Worm (Caenorhabditis elegans): ENCODE data around the gene ttr-34.

Gene ttr-34

DNA sequence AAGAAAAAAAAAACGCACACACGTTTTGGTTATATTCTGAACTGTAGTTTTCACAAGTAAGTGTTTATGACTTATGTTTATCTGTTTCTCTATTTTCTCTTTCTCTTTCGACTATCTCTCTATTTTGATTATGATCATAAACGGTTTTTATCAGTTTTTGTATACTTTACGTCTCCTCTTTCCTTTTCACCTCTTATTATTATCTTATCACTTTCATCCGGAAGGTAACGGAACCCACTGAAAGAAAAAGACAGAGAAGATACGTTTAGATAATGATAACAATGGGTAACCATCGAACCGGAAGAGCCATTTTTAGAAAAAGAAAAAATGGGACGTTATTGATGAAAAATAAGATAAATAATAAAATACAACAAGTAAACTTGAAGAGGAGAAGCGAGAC, 26.1 kb downstream of the ttr-34 start:
- TF ChIP-seq lin-39 (tag; optimal IDR thresholded peaks at IDR 0.05) (no peak), lsy-2 (tag; optimal IDR thresholded peaks at IDR 0.05) (peak in 1 of 2 experiments; percentile 32), lin-11 (tag; optimal IDR thresholded peaks at IDR 0.05) (no peak), C34F6.9 (tag; optimal IDR thresholded peaks at IDR 0.05) (no peak), sma-3 (GFP tag; optimal IDR thresholded peaks at IDR 0.05) (peak; percentile 55), nhr-25 (tag; optimal IDR thresholded peaks at IDR 0.05) (no peak), fos-1 (tag; optimal IDR thresholded peaks at IDR 0.05) (peak; percentile 96), ztf-4 (tag; optimal IDR thresholded peaks at IDR 0.05) (no peak), unc-62 (GFP tag; optimal IDR thresholded peaks at IDR 0.05) (no peak), nhr-237 (tag; optimal IDR thresholded peaks at IDR 0.05) (no peak), egl-27 (tag; optimal IDR thresholded peaks at IDR 0.05) (peak; percentile 75), gmeb-1 (tag; optimal IDR thresholded peaks at IDR 0.05) (peak; percentile 63), nhr-11 (tag; optimal IDR thresholded peaks at IDR 0.05) (no peak), F13H6.1 (tag; optimal IDR thresholded peaks at IDR 0.05) (peak; percentile 64), sma-9 (GFP tag; optimal IDR thresholded peaks at IDR 0.05) (peak; percentile 84), sma-9 (tag; optimal IDR thresholded peaks at IDR 0.05) (no peak), crh-2 (tag; optimal IDR thresholded peaks at IDR 0.05) (peak; percentile 67), peb-1 (tag; optimal IDR thresholded peaks at IDR 0.05) (no peak), aly-2 (tag; optimal IDR thresholded peaks at IDR 0.05) (no peak), lin-13 (GFP tag; optimal IDR thresholded peaks at IDR 0.05) (no peak), ztf-11 (tag; optimal IDR thresholded peaks at IDR 0.05) (no peak), mdl-1 (tag; optimal IDR thresholded peaks at IDR 0.05) (peak in 1 of 2 experiments; percentile 28), blmp-1 (tag; optimal IDR thresholded peaks at IDR 0.05; ENCODE audit: insufficient read depth) (peak; percentile 47), ztf-1 (GFP tag; conservative IDR thresholded peaks at IDR 0.05) (no peak), dmd-4 (tag; optimal IDR thresholded peaks at IDR 0.05) (no peak), nhr-77 (tag; optimal IDR thresholded peaks at IDR 0.05) (peak; percentile 14), mbf-1 (tag; optimal IDR thresholded peaks at IDR 0.05) (no peak), nhr-21 (tag; optimal IDR thresholded peaks at IDR 0.05) (peak; percentile 56), nhr-23 (tag; optimal IDR thresholded peaks at IDR 0.05) (no peak)

DNA sequence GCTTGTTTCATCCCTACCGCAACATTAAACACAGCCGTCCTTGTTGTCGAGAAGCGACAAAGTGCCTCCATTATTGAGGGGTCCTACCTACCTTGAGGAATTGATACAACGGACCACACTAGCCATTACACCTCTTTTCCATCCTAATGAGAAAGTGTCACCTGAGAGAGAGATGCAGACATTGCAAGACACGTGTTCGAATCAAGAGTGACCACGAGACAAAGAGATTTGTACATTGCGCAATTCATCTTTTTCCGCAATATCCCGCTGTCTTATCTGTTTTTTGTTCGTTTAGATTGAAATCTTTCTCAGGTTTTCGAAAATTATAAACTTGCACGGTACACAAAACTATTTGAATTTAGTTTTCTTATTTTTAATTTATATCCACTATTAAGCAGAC, 29.5 kb downstream of the ttr-34 start:
- peak; percentile 72 for TF ChIP-seq sma-9 (GFP tag; optimal IDR thresholded peaks at IDR 0.05)
- no peak for TF ChIP-seq sma-9 (tag; optimal IDR thresholded peaks at IDR 0.05)
- TF ChIP-seq aly-2 (tag; optimal IDR thresholded peaks at IDR 0.05): no peak
- peak; percentile 69 for TF ChIP-seq C34F6.9 (tag; optimal IDR thresholded peaks at IDR 0.05)
- no peak for TF ChIP-seq nhr-23 (tag; optimal IDR thresholded peaks at IDR 0.05)
- peak; percentile 93 for TF ChIP-seq nhr-129 (tag; optimal IDR thresholded peaks at IDR 0.05)
- no peak for TF ChIP-seq ama-1 (optimal IDR thresholded peaks at IDR 0.05)
- peak; percentile 12 for TF ChIP-seq fos-1 (tag; optimal IDR thresholded peaks at IDR 0.05)
- no peak for TF ChIP-seq zag-1 (tag; optimal IDR thresholded peaks at IDR 0.05)
- TF ChIP-seq mab-5 (tag; optimal IDR thresholded peaks at IDR 0.05): no peak
- TF ChIP-seq blmp-1 (tag; optimal IDR thresholded peaks at IDR 0.05; ENCODE audit: insufficient read depth): peak; percentile 1
- TF ChIP-seq lsy-2 (tag; optimal IDR thresholded peaks at IDR 0.05): peak in 1 of 2 experiments; percentile 44
- peak; percentile 17 for TF ChIP-seq crh-2 (tag; optimal IDR thresholded peaks at IDR 0.05)
- no peak for TF ChIP-seq snpc-4 (tag; optimal IDR thresholded peaks at IDR 0.05)
- TF ChIP-seq nhr-10 (tag; optimal IDR thresholded peaks at IDR 0.05): no peak
- TF ChIP-seq nhr-6 (tag; optimal IDR thresholded peaks at IDR 0.05): peak; percentile 34
- peak; percentile 11 for TF ChIP-seq ztf-4 (tag; optimal IDR thresholded peaks at IDR 0.05)
- TF ChIP-seq elt-3 (tag; optimal IDR thresholded peaks at IDR 0.05): no peak
- peak; percentile 66 for TF ChIP-seq nhr-21 (tag; optimal IDR thresholded peaks at IDR 0.05)
- TF ChIP-seq skn-1 (tag; optimal IDR thresholded peaks at IDR 0.05): no peak
- TF ChIP-seq nhr-237 (tag; optimal IDR thresholded peaks at IDR 0.05): no peak
- no peak for TF ChIP-seq peb-1 (tag; optimal IDR thresholded peaks at IDR 0.05)
- peak; percentile 38 for TF ChIP-seq elt-1 (tag; optimal IDR thresholded peaks at IDR 0.05)
- TF ChIP-seq ceh-16 (tag; optimal IDR thresholded peaks at IDR 0.05): no peak
- TF ChIP-seq sma-3 (GFP tag; optimal IDR thresholded peaks at IDR 0.05): no peak
- no peak for TF ChIP-seq unc-39 (tag; optimal IDR thresholded peaks at IDR 0.05)
- TF ChIP-seq egl-27 (tag; optimal IDR thresholded peaks at IDR 0.05): no peak
- no peak for TF ChIP-seq lin-11 (tag; optimal IDR thresholded peaks at IDR 0.05)
- peak; percentile 57 to 68 for TF ChIP-seq mdl-1 (tag; optimal IDR thresholded peaks at IDR 0.05)
- TF ChIP-seq nhr-25 (tag; optimal IDR thresholded peaks at IDR 0.05): peak; percentile 46
- no peak for TF ChIP-seq dmd-4 (tag; optimal IDR thresholded peaks at IDR 0.05)
- no peak for TF ChIP-seq ztf-1 (GFP tag; conservative IDR thresholded peaks at IDR 0.05)
- no peak for TF ChIP-seq mbf-1 (tag; optimal IDR thresholded peaks at IDR 0.05)
- TF ChIP-seq ceh-82 (tag; optimal IDR thresholded peaks at IDR 0.05): no peak
- TF ChIP-seq nhr-77 (tag; optimal IDR thresholded peaks at IDR 0.05): no peak
- TF ChIP-seq unc-62 (GFP tag; optimal IDR thresholded peaks at IDR 0.05): no peak
- TF ChIP-seq R02D3.7 (tag; optimal IDR thresholded peaks at IDR 0.05): no peak
- TF ChIP-seq alr-1 (tag; optimal IDR thresholded peaks at IDR 0.05): no peak
- TF ChIP-seq ztf-11 (tag; optimal IDR thresholded peaks at IDR 0.05): no peak
- no peak for TF ChIP-seq lin-13 (GFP tag; optimal IDR thresholded peaks at IDR 0.05)
- no peak for TF ChIP-seq ZK546.5 (tag; optimal IDR thresholded peaks at IDR 0.05)
- no peak for TF ChIP-seq lin-39 (tag; optimal IDR thresholded peaks at IDR 0.05)
- peak; percentile 48 for TF ChIP-seq F13H6.1 (tag; optimal IDR thresholded peaks at IDR 0.05)
- TF ChIP-seq sem-4 (tag; optimal IDR thresholded peaks at IDR 0.05): peak; percentile 57

All from whole organism, L2 larva.